Worm (Caenorhabditis elegans) whole organism, early embryonic: ENCODE results near the gene wdr-20.

ENCODE experiments used
- B0310.2 ChIP-seq: sonication (generic microtip); optimal IDR thresholded peaks from 2 replicates; lab custom pipeline; 2016; ENCODE audit warnings: mild to moderate bottlenecking, missing genetic modification characterization, missing compliant biosample characterization
- F13C5.2 ChIP-seq: sonication (generic microtip); optimal IDR thresholded peaks from 2 replicates; lab custom pipeline; 2017; ENCODE audit warnings: mild to moderate bottlenecking, missing genetic modification characterization, inconsistent platforms, missing compliant biosample characterization
- aly-1 ChIP-seq: sonication (generic microtip); optimal IDR thresholded peaks from 2 replicates; lab custom pipeline; 2016; ENCODE audit warnings: missing genetic modification characterization, missing compliant biosample characterization
- ama-1 ChIP-seq: fragments of 150-350 bp; optimal IDR thresholded peaks from 2 replicates; lab custom pipeline; 2014
- ets-7 ChIP-seq: sonication (generic microtip); optimal IDR thresholded peaks from 2 replicates; lab custom pipeline; 2016; ENCODE audit warnings: missing genotype, missing genetic modification characterization, missing compliant biosample characterization
- flt-1 ChIP-seq: fragments of 200-800 bp; sonication (Bioruptor generic); IDR thresholded peaks from 2 replicates; pipeline ENCODE4 v1.3.6; 2022; ENCODE audit warnings: missing genetic modification characterization, missing compliant biosample characterization
- hmg-4 ChIP-seq: fragments of 200-800 bp; sonication (Bioruptor generic); optimal IDR thresholded peaks from 2 replicates; lab custom pipeline; 2018; ENCODE audit warnings: mild to moderate bottlenecking, missing genetic modification characterization, missing compliant biosample characterization
- hnd-1 ChIP-seq: sonication (generic microtip); optimal IDR thresholded peaks from 2 replicates; lab custom pipeline; 2016; ENCODE audit warnings: missing genetic modification characterization, missing compliant biosample characterization
- scrt-1 ChIP-seq: fragments of 200-800 bp; sonication (Bioruptor generic); IDR thresholded peaks from 2 replicates; pipeline ENCODE4 v1.3.6; 2022; ENCODE audit warnings: missing genetic modification characterization, missing compliant biosample characterization
- sea-1 ChIP-seq: fragments of 200-800 bp; sonication (Bioruptor generic); conservative IDR thresholded peaks from 2 replicates; pipeline ENCODE4 v1.3.6; 2022; ENCODE audit warnings: missing genetic modification characterization, missing compliant biosample characterization
- tbx-11 ChIP-seq: fragments of 200-800 bp; sonication (Bioruptor generic); IDR thresholded peaks from 2 replicates; pipeline ENCODE4 v1.3.6; 2022; ENCODE audit warnings: missing genetic modification characterization, missing compliant biosample characterization
- tbx-37 ChIP-seq: fragments of 200-800 bp; sonication (Bioruptor generic); conservative IDR thresholded peaks from 2 replicates; pipeline ENCODE4 v1.3.6; 2022; ENCODE audit warnings: missing genetic modification reagents, missing genetic modification characterization, missing compliant biosample characterization
- tra-4 ChIP-seq: sonication (generic microtip); optimal IDR thresholded peaks from 2 replicates; lab custom pipeline; 2017; ENCODE audit warnings: missing genetic modification characterization, missing compliant biosample characterization

- TF ChIP-seq hmg-4 (no peak), scrt-1 (GFP tag; lab: Robert Waterston, UW) (no peak), ama-1 (no peak), flt-1 (GFP tag; lab: Robert Waterston, UW) (no peak), tbx-11 (GFP tag; lab: Robert Waterston, UW) (no peak), sea-1 (GFP tag; lab: Robert Waterston, UW) (no peak), B0310.2 (tag; lab: Kevin White, UChicago) (no peak), aly-1 (tag; lab: Kevin White, UChicago) (no peak), hnd-1 (tag; lab: Kevin White, UChicago) (no peak), tbx-37 (GFP tag; lab: Robert Waterston, UW) (no peak), tra-4 (tag; lab: Kevin White, UChicago) (no peak), F13C5.2 (tag; lab: Kevin White, UChicago) (no peak), ets-7 (tag; lab: Kevin White, UChicago) (no peak)
Observed at ce11 chrV:10179235-10179634, 45.3 kb upstream of the wdr-20 start, which contains the start of gene cul-5.
